Worm (Caenorhabditis elegans): Measurements from ENCODE around the gene ampd-1.

Gene ampd-1

DNA sequence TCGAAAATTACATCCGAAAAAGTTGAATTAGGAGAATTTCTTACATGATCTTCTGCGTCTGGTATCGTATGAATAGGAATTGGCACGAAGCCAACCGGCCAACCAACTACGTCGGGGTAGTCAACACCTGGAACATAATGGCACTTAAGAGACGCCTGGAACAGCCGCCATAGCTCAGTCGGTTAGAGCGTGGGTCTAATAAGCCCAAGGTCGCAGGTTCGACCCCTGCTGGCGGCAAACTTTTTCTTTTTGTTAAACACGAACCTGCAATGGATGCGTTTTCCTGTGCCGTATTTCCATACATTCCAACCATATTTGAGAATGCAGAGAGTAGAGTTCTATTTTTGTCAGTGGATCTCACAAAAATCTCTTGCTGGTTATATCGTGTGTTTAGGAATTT is 34.6 kb downstream of the ampd-1 start (continued):
- TF ChIP-seq mes-4 (tag; optimal IDR thresholded peaks at IDR 0.05) (no peak), mel-28 (tag; optimal IDR thresholded peaks at IDR 0.05; ENCODE audit: borderline replicate concordance) (no peak), snpc-1.1 (tag; optimal IDR thresholded peaks at IDR 0.05; ENCODE audit: insufficient read depth) (no peak), ztf-3 (GFP tag; optimal IDR thresholded peaks at IDR 0.05) (no peak), egl-44 (GFP tag; IDR thresholded peaks at IDR 0.05) (no peak), F49E8.2 (tag; optimal IDR thresholded peaks at IDR 0.05; ENCODE audit: insufficient read depth) (no peak), tlf-1 (GFP tag; optimal IDR thresholded peaks at IDR 0.05) (no peak), gei-17 (GFP tag; optimal IDR thresholded peaks at IDR 0.05) (no peak), Y79H2A.3 (GFP tag; conservative IDR thresholded peaks at IDR 0.05) (0 out of 2 replicates have a peak, but pooled peaks have one; percentile 28), ceh-100 (GFP tag; IDR thresholded peaks at IDR 0.05) (peak; percentile 29; the same call in 1 of the 2 replicates), ztf-28 (GFP tag; IDR thresholded peaks at IDR 0.05) (0 out of 2 replicates have a peak, but pooled peaks have one; percentile 24), rcor-1 (GFP tag; IDR thresholded peaks at IDR 0.05) (no peak), madf-8 (GFP tag; conservative IDR thresholded peaks at IDR 0.05) (no peak), lag-1 (GFP tag; IDR thresholded peaks at IDR 0.05) (no peak), Y53F4B.3 (GFP tag; IDR thresholded peaks at IDR 0.05) (no peak), nhr-120 (GFP tag; IDR thresholded peaks at IDR 0.05) (no peak), unc-130 (GFP tag; optimal IDR thresholded peaks at IDR 0.05) (no peak), akir-1 (GFP tag; optimal IDR thresholded peaks at IDR 0.05) (no peak), ceh-27 (GFP tag; optimal IDR thresholded peaks at IDR 0.05) (peak; percentile 0), F39B2.1 (GFP tag; IDR thresholded peaks at IDR 0.05) (no peak), egrh-3 (GFP tag; IDR thresholded peaks at IDR 0.05) (no peak), chd-7 (tag; optimal IDR thresholded peaks at IDR 0.05) (no peak), F57C9.4 (tag; optimal IDR thresholded peaks at IDR 0.05) (no peak), rpc-1 (optimal IDR thresholded peaks at IDR 0.05) (peak; percentile 61), rpc-1 (tag; optimal IDR thresholded peaks at IDR 0.05) (peak; percentile 75), lin-40 (tag; optimal IDR thresholded peaks at IDR 0.05) (no peak), nhr-27 (tag; optimal IDR thresholded peaks at IDR 0.05) (no peak), nfya-2 (GFP tag; IDR thresholded peaks at IDR 0.05) (no peak), lin-26 (GFP tag; IDR thresholded peaks at IDR 0.05) (peak; percentile 66; the same call in 1 of the 2 replicates), F33H1.4 (GFP tag; IDR thresholded peaks at IDR 0.05) (no peak; the same call in 1 of the 2 replicates), zim-3 (tag; optimal IDR thresholded peaks at IDR 0.05) (no peak), madf-10 (tag; optimal IDR thresholded peaks at IDR 0.05) (no peak), zfh-2 (GFP tag; conservative IDR thresholded peaks at IDR 0.05) (no peak), nhr-179 (tag; optimal IDR thresholded peaks at IDR 0.05) (no peak), snpc-1.3 (tag; optimal IDR thresholded peaks at IDR 0.05; ENCODE audit: insufficient read depth) (no peak), sptf-2 (GFP tag; optimal IDR thresholded peaks at IDR 0.05) (no peak), ztf-26 (tag; optimal IDR thresholded peaks at IDR 0.05) (no peak), ekl-4 (GFP tag; IDR thresholded peaks at IDR 0.05) (peak; percentile 53; the same call in 1 of the 2 replicates), C17E4.6 (GFP tag; IDR thresholded peaks at IDR 0.05) (no peak), lsy-27 (tag; optimal IDR thresholded peaks at IDR 0.05; ENCODE audit: borderline replicate concordance, insufficient read depth) (no peak), Y67H2A.10 (GFP tag; conservative IDR thresholded peaks at IDR 0.05) (no peak), B0261.1 (tag; optimal IDR thresholded peaks at IDR 0.05) (peak; percentile 82), ztf-6 (GFP tag; IDR thresholded peaks at IDR 0.05) (no peak), efl-1 (GFP tag; optimal IDR thresholded peaks at IDR 0.05) (no peak), F37B4.10 (GFP tag; IDR thresholded peaks at IDR 0.05) (no peak), Y56A3A.18 (GFP tag; IDR thresholded peaks at IDR 0.05) (no peak), lin-35 (GFP tag; optimal IDR thresholded peaks at IDR 0.05) (no peak), ceh-58 (GFP tag; IDR thresholded peaks at IDR 0.05) (no peak), F57A8.1 (GFP tag; optimal IDR thresholded peaks at IDR 0.05) (no peak)
